Worm (Caenorhabditis elegans) whole organism, young adult: ENCODE data around the gene B0495.7.

Experiments used
- B0019.2 ChIP-seq: fragments of 200-800 bp; sonication (Bioruptor generic); conservative IDR thresholded peaks from 2 replicates; pipeline ENCODE4 v1.3.6; 2022; ENCODE audit warnings: missing genetic modification reagents, missing genetic modification characterization, missing compliant biosample characterization
- B0035.1 ChIP-seq: sonication (generic microtip); optimal IDR thresholded peaks from 2 replicates; lab custom pipeline; 2016; ENCODE audit warnings: missing genetic modification characterization, mild to moderate bottlenecking, missing compliant biosample characterization, missing genotype, missing genetic modification reagents
- B0336.3 ChIP-seq: fragments of 200-800 bp; sonication (Bioruptor generic); IDR thresholded peaks from 2 replicates; pipeline ENCODE4 v1.3.6; 2022; ENCODE audit warnings: missing genetic modification characterization, missing compliant biosample characterization
- D2030.7 ChIP-seq: fragments of 200-800 bp; sonication (Bioruptor generic); IDR thresholded peaks from 2 replicates; pipeline ENCODE4 v1.3.6; 2022; ENCODE audit warnings: missing genetic modification reagents, missing genetic modification characterization, missing compliant biosample characterization
- F22D6.2 ChIP-seq: sonication (generic microtip); optimal IDR thresholded peaks from 2 replicates; lab custom pipeline; 2016; ENCODE audit warnings: mild to moderate bottlenecking, missing genetic modification characterization, missing compliant biosample characterization
- F37B4.10 ChIP-seq: fragments of 200-800 bp; sonication (Bioruptor generic); IDR thresholded peaks from 2 replicates; pipeline ENCODE4 v1.3.6; 2022; ENCODE audit warnings: missing genetic modification characterization, missing compliant biosample characterization
- F52B5.7 ChIP-seq: sonication (generic microtip); optimal IDR thresholded peaks from 2 replicates; lab custom pipeline; 2016; ENCODE audit warnings: mild to moderate bottlenecking, missing genetic modification characterization, missing compliant biosample characterization
- F57C9.4 ChIP-seq: sonication (generic microtip); optimal IDR thresholded peaks from 2 replicates; lab custom pipeline; 2017; ENCODE audit warnings: mild to moderate bottlenecking, missing genetic modification characterization, missing compliant biosample characterization
- atf-7 ChIP-seq: sonication (generic microtip); optimal IDR thresholded peaks from 2 replicates; lab custom pipeline; 2017; ENCODE audit warnings: mild to moderate bottlenecking, missing genetic modification characterization, missing compliant biosample characterization
- cebp-1 ChIP-seq, 2 experiments: fragments of 200-800 bp in 1 of 2; sonication (Bioruptor generic) in 1 of 2; sonication (generic microtip) in 1 of 2; IDR thresholded peaks in 1 of 2; optimal IDR thresholded peaks in 1 of 2; 2 replicates each; pipeline versions ENCODE4 v1.3.6 to Lab custom; 2017 to 2022; ENCODE audit warnings: missing compliant biosample characterization in 2 of 2, missing genetic modification characterization in 2 of 2, mild to moderate bottlenecking in 1 of 2, missing genetic modification reagents in 1 of 2, moderate library complexity in 1 of 2
- cebp-2 ChIP-seq: fragments of 200-800 bp; sonication (Bioruptor generic); IDR thresholded peaks from 2 replicates; pipeline ENCODE4 v1.3.6; 2022; ENCODE audit warnings: missing genetic modification characterization, missing compliant biosample characterization
- ceh-100 ChIP-seq: fragments of 200-800 bp; sonication (Bioruptor generic); IDR thresholded peaks from 2 replicates; pipeline ENCODE4 v1.3.6; 2022; ENCODE audit warnings: missing genetic modification reagents, missing genetic modification characterization, missing compliant biosample characterization
- ceh-27 ChIP-seq: fragments of 200-800 bp; sonication (Bioruptor generic); optimal IDR thresholded peaks from 2 replicates; lab custom pipeline; 2018; ENCODE audit warnings: mild to moderate bottlenecking, missing genetic modification characterization, moderate library complexity, missing compliant biosample characterization
- ceh-58 ChIP-seq: fragments of 200-800 bp; sonication (Bioruptor generic); IDR thresholded peaks from 2 replicates; pipeline ENCODE4 v1.3.6; 2022; ENCODE audit warnings: missing genetic modification characterization, missing compliant biosample characterization
- ceh-91 ChIP-seq: fragments of 200-800 bp; sonication (Bioruptor generic); IDR thresholded peaks from 2 replicates; pipeline ENCODE4 v1.3.6; 2022; ENCODE audit warnings: missing genetic modification reagents, missing genetic modification characterization, missing compliant biosample characterization
- dox-1 ChIP-seq: fragments of 200-800 bp; sonication (Bioruptor generic); IDR thresholded peaks from 2 replicates; pipeline ENCODE4 v1.3.6; 2022; ENCODE audit warnings: missing genetic modification reagents, missing genetic modification characterization, missing compliant biosample characterization
- efl-1 ChIP-seq: fragments of 150-350 bp; optimal IDR thresholded peaks from 2 replicates; lab custom pipeline; 2014; ENCODE audit warnings: missing biosample characterization, missing genetic modification reagents, missing genetic modification characterization
- egl-18 ChIP-seq: fragments of 200-800 bp; sonication (Bioruptor generic); IDR thresholded peaks from 2 replicates; pipeline ENCODE4 v1.3.6; 2022; ENCODE audit warnings: missing genetic modification reagents, missing genetic modification characterization, missing compliant biosample characterization
- ekl-4 ChIP-seq: fragments of 200-800 bp; sonication (Bioruptor generic); IDR thresholded peaks from 2 replicates; pipeline ENCODE4 v1.3.6; 2022; ENCODE audit warnings: missing genetic modification reagents, missing genetic modification characterization, missing compliant biosample characterization
- hmg-1.2 ChIP-seq: fragments of 200-800 bp; sonication (Bioruptor generic); IDR thresholded peaks from 2 replicates; pipeline ENCODE4 v1.3.6; 2022; ENCODE audit warnings: missing genetic modification reagents, missing genetic modification characterization, missing compliant biosample characterization
- hmg-20 ChIP-seq: fragments of 200-800 bp; sonication (Bioruptor generic); IDR thresholded peaks from 2 replicates; pipeline ENCODE4 v1.3.6; 2022; ENCODE audit warnings: missing genetic modification reagents, missing genetic modification characterization, missing compliant biosample characterization
- hrde-1 ChIP-seq: sonication (generic microtip); optimal IDR thresholded peaks from 2 replicates; lab custom pipeline; 2016; ENCODE audit warnings: missing genetic modification characterization, mild to moderate bottlenecking, missing compliant biosample characterization, moderate library complexity, missing genotype, missing genetic modification reagents, borderline replicate concordance
- lag-1 ChIP-seq: fragments of 200-800 bp; sonication (Bioruptor generic); IDR thresholded peaks from 2 replicates; pipeline ENCODE4 v1.3.6; 2022; ENCODE audit warnings: missing genetic modification reagents, missing genetic modification characterization, missing compliant biosample characterization
- let-526 ChIP-seq: fragments of 200-800 bp; sonication (Bioruptor generic); IDR thresholded peaks from 2 replicates; pipeline ENCODE4 v1.3.6; 2022; ENCODE audit warnings: missing genetic modification reagents, missing genetic modification characterization, missing compliant biosample characterization
- let-607 ChIP-seq, 2 experiments: fragments of 200-800 bp in 1 of 2; sonication (Bioruptor generic) in 1 of 2; sonication (generic microtip) in 1 of 2; optimal IDR thresholded peaks; 2 replicates each; lab custom pipeline; 2016 to 2018; ENCODE audit warnings: mild to moderate bottlenecking in 2 of 2, missing compliant biosample characterization in 2 of 2, missing genetic modification characterization in 2 of 2, moderate library complexity in 2 of 2, missing genotype in 1 of 2
- lin-26 ChIP-seq: fragments of 200-800 bp; sonication (Bioruptor generic); IDR thresholded peaks from 2 replicates; pipeline ENCODE4 v1.3.6; 2022; ENCODE audit warnings: missing genetic modification reagents, missing genetic modification characterization, missing compliant biosample characterization
- lin-35 ChIP-seq, 3 experiments: fragments of 150-350 bp in 2 of 3; sonication (generic microtip) in 1 of 3; optimal IDR thresholded peaks; 2 replicates each; lab custom pipeline; 2014 to 2018; ENCODE audit warnings: missing biosample characterization in 3 of 3, missing genetic modification characterization in 3 of 3, missing genetic modification reagents in 3 of 3
- madf-3 ChIP-seq: fragments of 200-800 bp; sonication (Bioruptor generic); IDR thresholded peaks from 2 replicates; pipeline ENCODE4 v1.3.6; 2022; ENCODE audit warnings: missing genetic modification reagents, missing genetic modification characterization, missing compliant biosample characterization
- madf-6 ChIP-seq: fragments of 200-800 bp; sonication (Bioruptor generic); IDR thresholded peaks from 2 replicates; pipeline ENCODE4 v1.3.6; 2022; ENCODE audit warnings: missing genetic modification reagents, missing genetic modification characterization, missing compliant biosample characterization
- madf-8 ChIP-seq: fragments of 200-800 bp; sonication (Bioruptor generic); conservative IDR thresholded peaks from 2 replicates; pipeline ENCODE4 v1.3.6; 2022; ENCODE audit warnings: missing genetic modification reagents, missing genetic modification characterization, missing compliant biosample characterization
- mes-4 ChIP-seq: sonication (generic microtip); optimal IDR thresholded peaks from 2 replicates; lab custom pipeline; 2016; ENCODE audit warnings: missing genotype, missing genetic modification characterization, missing compliant biosample characterization
- rcor-1 ChIP-seq: fragments of 200-800 bp; sonication (Bioruptor generic); IDR thresholded peaks from 2 replicates; pipeline ENCODE4 v1.3.6; 2022; ENCODE audit warnings: missing genetic modification reagents, missing genetic modification characterization, missing compliant biosample characterization
- snpc-1.3 ChIP-seq: sonication (generic microtip); optimal IDR thresholded peaks from 2 replicates; lab custom pipeline; 2017; ENCODE audit warnings: missing genetic modification characterization, mild to moderate bottlenecking, missing compliant biosample characterization, antibody characterized with exemption, moderate library complexity, missing genotype, missing genetic modification reagents; ENCODE audit not compliant: insufficient read depth
- snpc-4 ChIP-seq, 5 experiments: fragments of 150-350 bp in 1 of 5; sonication (generic microtip) in 4 of 5; optimal IDR thresholded peaks; 2 replicates each; lab custom pipeline; 2014 to 2018; ENCODE audit warnings: missing genetic modification characterization in 5 of 5, missing biosample characterization in 3 of 5, antibody characterized with exemption in 2 of 5, mild to moderate bottlenecking in 2 of 5, missing compliant biosample characterization in 2 of 5, missing genotype in 2 of 5, moderate library complexity in 2 of 5, missing genetic modification reagents in 1 of 5
- somi-1 ChIP-seq: fragments of 200-800 bp; sonication (Bioruptor generic); optimal IDR thresholded peaks from 2 replicates; lab custom pipeline; 2018; ENCODE audit warnings: mild to moderate bottlenecking, missing genetic modification characterization, missing compliant biosample characterization
- sptf-2 ChIP-seq: fragments of 200-800 bp; sonication (Bioruptor generic); optimal IDR thresholded peaks from 2 replicates; lab custom pipeline; 2018; ENCODE audit warnings: mild to moderate bottlenecking, missing genetic modification characterization, missing compliant biosample characterization
- unc-130 ChIP-seq: sonication (generic microtip); optimal IDR thresholded peaks from 2 replicates; lab custom pipeline; 2016; ENCODE audit warnings: missing genetic modification reagents, missing genetic modification characterization, missing compliant biosample characterization
- zfh-2 ChIP-seq: fragments of 200-800 bp; sonication (Bioruptor generic); conservative IDR thresholded peaks from 2 replicates; pipeline ENCODE4 v1.3.6; 2022; ENCODE audit warnings: missing genetic modification reagents, missing genetic modification characterization, missing compliant biosample characterization
- zim-3 ChIP-seq: sonication (generic microtip); optimal IDR thresholded peaks from 2 replicates; lab custom pipeline; 2017; ENCODE audit warnings: mild to moderate bottlenecking, missing genetic modification characterization, moderate library complexity, missing compliant biosample characterization
- ztf-25 ChIP-seq: fragments of 200-800 bp; sonication (Bioruptor generic); IDR thresholded peaks from 2 replicates; pipeline ENCODE4 v1.3.6; 2022; ENCODE audit warnings: missing genetic modification reagents, missing genetic modification characterization, missing compliant biosample characterization

B0495.7 gene

ce11 chrII:7666967-7667366 is 38.1 kb downstream of the B0495.7 start, which contains the start of gene lir-2:
TSS of gene lir-2 (plus strand) at chrII:7667267.
- TF ChIP-seq madf-3 (GFP tag; lab: Robert Waterston, UW) (0 out of 2 replicates have a peak, but pooled peaks have one; percentile 28), zfh-2 (GFP tag; lab: Robert Waterston, UW) (0 out of 2 replicates have a peak, but pooled peaks have one; percentile 22), cebp-1 (GFP tag; IDR thresholded peaks at IDR 0.05; lab: Robert Waterston, UW) (no peak), cebp-1 (tag; optimal IDR thresholded peaks at IDR 0.05; lab: Kevin White, UChicago) (peak; percentile 20), rcor-1 (peak; percentile 21; the same call in 1 of the 2 replicates), madf-8 (GFP tag; lab: Robert Waterston, UW) (no peak), cebp-2 (no peak), F22D6.2 (tag; lab: Kevin White, UChicago) (no peak), F57C9.4 (no peak), ceh-27 (GFP tag; lab: Kevin White, UChicago) (peak; percentile 10), ekl-4 (no peak), madf-6 (GFP tag; lab: Robert Waterston, UW) (0 out of 2 replicates have a peak, but pooled peaks have one; percentile 19), B0019.2 (GFP tag; lab: Robert Waterston, UW) (no peak), hrde-1 (peak; percentile 10), hmg-1.2 (GFP tag; lab: Robert Waterston, UW) (peak; percentile 29; the same call in 1 of the 2 replicates), mes-4 (tag; lab: Kevin White, UChicago) (no peak), ceh-91 (no peak), egl-18 (no peak), somi-1 (GFP tag; lab: Kevin White, UChicago) (no peak), let-607 (tag; optimal IDR thresholded peaks at IDR 0.05; lab: Kevin White, UChicago) (no peak)

- TF ChIP-seq F37B4.10 (GFP tag; lab: Robert Waterston, UW) = 0 out of 2 replicates have a peak, but pooled peaks have one; percentile 9
- no peak for TF ChIP-seq snpc-4 (GFP tag; optimal IDR thresholded peaks at IDR 0.05; lab: Kevin White, UChicago)
- TF ChIP-seq snpc-4 (tag; optimal IDR thresholded peaks at IDR 0.05; lab: Kevin White, UChicago) = no peak
Observed at ce11 chrII:7666338-7666737, 38.7 kb downstream of the B0495.7 start.

ce11 chrII:7663704-7664660 is 41.1 kb downstream of the B0495.7 start, which contains the start of the genes F18A1.7 and rpa-1:
TSS of gene F18A1.7 (minus strand) at chrII:7663754.
TSS of gene rpa-1 (plus strand) at chrII:7664582.
- TF ChIP-seq ekl-4 = peak; percentile 76
- peak; percentile 94 for TF ChIP-seq D2030.7
- TF ChIP-seq zim-3 (tag; lab: Kevin White, UChicago) = no peak
- peak; percentile 81 for TF ChIP-seq dox-1 (GFP tag; lab: Robert Waterston, UW)
- TF ChIP-seq lag-1 (GFP tag; lab: Robert Waterston, UW) = no peak
- TF ChIP-seq hmg-20 (GFP tag; lab: Robert Waterston, UW) = no peak
- TF ChIP-seq lin-35 (GFP tag; optimal IDR thresholded peaks at IDR 0.05; lab: Kevin White, UChicago) = peak in 1 of 3 experiments; percentile 81
- TF ChIP-seq rcor-1 = peak; percentile 92
- peak; percentile 63 for TF ChIP-seq snpc-1.3 (tag; lab: Kevin White, UChicago)
- TF ChIP-seq mes-4 (tag; lab: Kevin White, UChicago) = no peak
- no peak for TF ChIP-seq let-526 (GFP tag; lab: Robert Waterston, UW)
- peak; percentile 97 for TF ChIP-seq efl-1
- peak; percentile 71 for TF ChIP-seq B0336.3 (GFP tag; lab: Robert Waterston, UW)
- 0 out of 2 replicates have a peak, but pooled peaks have one; percentile 11 for TF ChIP-seq ceh-100
- peak; percentile 58 for TF ChIP-seq B0019.2 (GFP tag; lab: Robert Waterston, UW)
- no peak for TF ChIP-seq sptf-2
- TF ChIP-seq F52B5.7 (tag; lab: Kevin White, UChicago) = no peak
- TF ChIP-seq ztf-25 (GFP tag; lab: Robert Waterston, UW) = no peak
- no peak for TF ChIP-seq ceh-58 (GFP tag; lab: Robert Waterston, UW)
- TF ChIP-seq lin-26 (GFP tag; lab: Robert Waterston, UW) = no peak
- peak; percentile 5 for TF ChIP-seq snpc-4 (GFP tag; optimal IDR thresholded peaks at IDR 0.05; lab: Kevin White, UChicago)
- TF ChIP-seq snpc-4 (tag; optimal IDR thresholded peaks at IDR 0.05; lab: Kevin White, UChicago) = peak in 1 of 4 experiments; percentile 41
- peak; percentile 87 for TF ChIP-seq unc-130 (GFP tag; lab: Kevin White, UChicago)
- TF ChIP-seq ceh-91 = peak; percentile 96
- no peak for TF ChIP-seq B0035.1 (tag; lab: Kevin White, UChicago)
- no peak for TF ChIP-seq atf-7 (tag; lab: Kevin White, UChicago)
